Fruit fly (Drosophila melanogaster): ENCODE data around the gene Mybbp1A.

Mybbp1A gene

dm6 chrX:592588-593288 lies 36.8 kb upstream of the Mybbp1A start:
- TF ChIP-seq D1 (tag; optimal IDR thresholded peaks at IDR 0.05) (no peak), Snoo (tag; optimal IDR thresholded peaks at IDR 0.05) (no peak), rn (GFP tag; IDR thresholded peaks at IDR 0.05) (no peak), CG32121 (GFP tag; IDR thresholded peaks at IDR 0.05) (no peak), CG13204 (GFP tag; optimal IDR thresholded peaks at IDR 0.05) (no peak), CG4496 (GFP tag; IDR thresholded peaks at IDR 0.05) (no peak), CG14655 (GFP tag; optimal IDR thresholded peaks at IDR 0.05) (no peak), Ets98B (GFP tag; IDR thresholded peaks at IDR 0.05) (no peak), CG10348 (GFP tag; IDR thresholded peaks at IDR 0.05) (no peak), EcR (GFP tag; optimal IDR thresholded peaks at IDR 0.05) (no peak), CG8159 (tag; optimal IDR thresholded peaks at IDR 0.05) (no peak), CG9948 (tag; optimal IDR thresholded peaks at IDR 0.05) (no peak), Pif1B (GFP tag; optimal IDR thresholded peaks at IDR 0.05) (no peak), CG34367 (tag; optimal IDR thresholded peaks at IDR 0.05) (no peak), fd96Ca (GFP tag; IDR thresholded peaks at IDR 0.05) (no peak), CG15710 (tag; optimal IDR thresholded peaks at IDR 0.05) (no peak), Pif1A (GFP tag; optimal IDR thresholded peaks at IDR 0.05) (no peak), CG17806 (tag; optimal IDR thresholded peaks at IDR 0.05) (no peak), CG8301 (tag; optimal IDR thresholded peaks at IDR 0.05) (no peak)

dm6 chrX:597057-597456 lies 32.5 kb upstream of the Mybbp1A start:
- TF ChIP-seq CG8159 (tag; optimal IDR thresholded peaks at IDR 0.05) (no peak), CG13204 (GFP tag; optimal IDR thresholded peaks at IDR 0.05) (no peak), Pif1A (GFP tag; optimal IDR thresholded peaks at IDR 0.05) (no peak), Pif1B (GFP tag; optimal IDR thresholded peaks at IDR 0.05) (no peak), rn (GFP tag; IDR thresholded peaks at IDR 0.05) (no peak), D1 (tag; optimal IDR thresholded peaks at IDR 0.05) (no peak), gl (tag; optimal IDR thresholded peaks at IDR 0.05) (no peak), CG32121 (GFP tag; IDR thresholded peaks at IDR 0.05) (no peak), CG12605 (GFP tag; IDR thresholded peaks at IDR 0.05) (no peak), CG34367 (tag; optimal IDR thresholded peaks at IDR 0.05) (no peak), CG9948 (tag; optimal IDR thresholded peaks at IDR 0.05) (no peak), Snoo (tag; optimal IDR thresholded peaks at IDR 0.05) (no peak), CG10348 (GFP tag; IDR thresholded peaks at IDR 0.05) (no peak), Ets98B (GFP tag; IDR thresholded peaks at IDR 0.05) (no peak), CG4496 (GFP tag; IDR thresholded peaks at IDR 0.05) (no peak), CG8301 (tag; optimal IDR thresholded peaks at IDR 0.05) (no peak)

- TF ChIP-seq CG4496 (GFP tag; IDR thresholded peaks at IDR 0.05) (no peak), Pif1B (GFP tag; optimal IDR thresholded peaks at IDR 0.05) (no peak), CG13204 (GFP tag; optimal IDR thresholded peaks at IDR 0.05) (no peak), rn (GFP tag; IDR thresholded peaks at IDR 0.05) (no peak), Ets98B (GFP tag; IDR thresholded peaks at IDR 0.05) (no peak), CG15710 (tag; optimal IDR thresholded peaks at IDR 0.05) (no peak), gl (tag; optimal IDR thresholded peaks at IDR 0.05) (no peak), CG10348 (GFP tag; IDR thresholded peaks at IDR 0.05) (no peak), D1 (tag; optimal IDR thresholded peaks at IDR 0.05) (no peak), Pif1A (GFP tag; optimal IDR thresholded peaks at IDR 0.05) (no peak), CG8159 (tag; optimal IDR thresholded peaks at IDR 0.05) (no peak), CG34367 (tag; optimal IDR thresholded peaks at IDR 0.05) (no peak), CG9948 (tag; optimal IDR thresholded peaks at IDR 0.05) (no peak), CG12605 (GFP tag; IDR thresholded peaks at IDR 0.05) (no peak), CG8301 (tag; optimal IDR thresholded peaks at IDR 0.05) (no peak), CG14655 (GFP tag; optimal IDR thresholded peaks at IDR 0.05) (no peak), Snoo (tag; optimal IDR thresholded peaks at IDR 0.05) (no peak), fd96Ca (GFP tag; IDR thresholded peaks at IDR 0.05) (no peak), CG17806 (tag; optimal IDR thresholded peaks at IDR 0.05) (no peak)
Measured at dm6 chrX:598322-599057, 31.1 kb upstream of the Mybbp1A start.

- TF ChIP-seq D1 (tag; optimal IDR thresholded peaks at IDR 0.05), result no peak
Measured at dm6 chrX:599727-600126, 29.8 kb upstream of the Mybbp1A start.

dm6 chrX:601984-602383 lies 27.6 kb upstream of the Mybbp1A start:
- TF ChIP-seq rn (GFP tag; IDR thresholded peaks at IDR 0.05) (no peak), fd96Ca (GFP tag; IDR thresholded peaks at IDR 0.05) (no peak), CG10348 (GFP tag; IDR thresholded peaks at IDR 0.05) (no peak), Ets98B (GFP tag; IDR thresholded peaks at IDR 0.05) (no peak), EcR (GFP tag; optimal IDR thresholded peaks at IDR 0.05) (no peak), Pif1B (GFP tag; optimal IDR thresholded peaks at IDR 0.05) (no peak), CG9948 (tag; optimal IDR thresholded peaks at IDR 0.05) (no peak), gl (tag; optimal IDR thresholded peaks at IDR 0.05) (no peak), Snoo (tag; optimal IDR thresholded peaks at IDR 0.05) (no peak), CG15710 (tag; optimal IDR thresholded peaks at IDR 0.05) (no peak), D1 (tag; optimal IDR thresholded peaks at IDR 0.05) (no peak), Pif1A (GFP tag; optimal IDR thresholded peaks at IDR 0.05) (no peak), CG17806 (tag; optimal IDR thresholded peaks at IDR 0.05) (no peak), CG32121 (GFP tag; IDR thresholded peaks at IDR 0.05) (no peak), CG34367 (tag; optimal IDR thresholded peaks at IDR 0.05) (no peak), CG12605 (GFP tag; IDR thresholded peaks at IDR 0.05) (no peak), CG14655 (GFP tag; optimal IDR thresholded peaks at IDR 0.05) (no peak), CG13204 (GFP tag; optimal IDR thresholded peaks at IDR 0.05) (no peak), CG4496 (GFP tag; IDR thresholded peaks at IDR 0.05) (no peak)

All from whole organism, pupa.